Fruit fly (Drosophila melanogaster) whole organism, embryonic: Measurements from ENCODE around the gene CG43799.
A peak's percentile ranks its signal among the peaks of the same experiment; 100 is the strongest.

Experiments
- Asciz ChIP-seq: fragments of 200-800 bp; sonication (Bioruptor generic); optimal IDR thresholded peaks from 2 replicates; lab custom pipeline; 2017; ENCODE audit warnings: missing biosample characterization, mild to moderate bottlenecking, missing genetic modification characterization, missing genetic modification reagents
- Bgb ChIP-seq: fragments of 200-800 bp; sonication (Bioruptor generic); IDR thresholded peaks from 2 replicates; pipeline ENCODE4 v1.3.6; 2022; ENCODE audit warnings: missing biosample characterization, missing genetic modification characterization; ENCODE audit not compliant: partially characterized antibody
- CG10267 ChIP-seq: fragments of 200-800 bp; sonication (Bioruptor generic); optimal IDR thresholded peaks from 2 replicates; lab custom pipeline; 2018; ENCODE audit warnings: missing biosample characterization, mild to moderate bottlenecking, missing genetic modification characterization, moderate library complexity
- CG10565 ChIP-seq: fragments of 200-800 bp; sonication (Bioruptor generic); optimal IDR thresholded peaks from 3 replicates; lab custom pipeline; 2016; ENCODE audit warnings: missing biosample characterization, mild to moderate bottlenecking, missing genetic modification characterization
- CG10979 ChIP-seq: fragments of 200-800 bp; sonication (Bioruptor generic); optimal IDR thresholded peaks from 2 replicates; lab custom pipeline; 2018; ENCODE audit warnings: missing biosample characterization, mild to moderate bottlenecking, missing genetic modification characterization, moderate library complexity
- CG12155 ChIP-seq: fragments of 200-800 bp; sonication (Bioruptor generic); optimal IDR thresholded peaks from 3 replicates; lab custom pipeline; 2016; ENCODE audit warnings: missing biosample characterization, missing genetic modification characterization
- CG1233 ChIP-seq: fragments of 200-800 bp; sonication (Bioruptor generic); optimal IDR thresholded peaks from 4 replicates; lab custom pipeline; 2018; ENCODE audit warnings: missing biosample characterization, mild to moderate bottlenecking, missing genetic modification characterization
- CG12942 ChIP-seq: fragments of 200-800 bp; sonication (Bioruptor generic); optimal IDR thresholded peaks from 3 replicates; lab custom pipeline; 2016; ENCODE audit warnings: missing biosample characterization, missing genetic modification characterization
- CG14710 ChIP-seq: fragments of 200-800 bp; sonication (Bioruptor generic); optimal IDR thresholded peaks from 3 replicates; lab custom pipeline; 2019; ENCODE audit warnings: missing biosample characterization, mild to moderate bottlenecking, missing genetic modification characterization, moderate library complexity
- CG15269 ChIP-seq: fragments of 200-800 bp; sonication (Bioruptor generic); optimal IDR thresholded peaks from 2 replicates; lab custom pipeline; 2018; ENCODE audit warnings: missing biosample characterization, mild to moderate bottlenecking, missing genetic modification characterization, moderate library complexity
- CG1647 ChIP-seq: fragments of 200-800 bp; sonication (Bioruptor generic); optimal IDR thresholded peaks from 3 replicates; lab custom pipeline; 2016; ENCODE audit warnings: missing biosample characterization, missing genetic modification characterization
- CG2712 ChIP-seq: fragments of 200-800 bp; optimal IDR thresholded peaks from 3 replicates; lab custom pipeline; 2019; ENCODE audit warnings: missing biosample characterization, mild to moderate bottlenecking, missing genetic modification characterization, moderate library complexity
- CG32772 ChIP-seq: fragments of 200-800 bp; sonication (Bioruptor generic); IDR thresholded peaks from 2 replicates; pipeline ENCODE4 v1.3.6; 2022; ENCODE audit warnings: missing biosample characterization, missing genetic modification characterization
- CG6689 ChIP-seq: fragments of 200-800 bp; sonication (Bioruptor generic); IDR thresholded peaks from 2 replicates; pipeline ENCODE4 v1.3.6; 2022; ENCODE audit warnings: missing biosample characterization, missing genetic modification characterization
- CG8924 ChIP-seq: fragments of 200-800 bp; optimal IDR thresholded peaks from 3 replicates; lab custom pipeline; 2019; ENCODE audit warnings: missing biosample characterization, mild to moderate bottlenecking, missing genetic modification characterization, moderate library complexity
- Chrac-16 ChIP-seq: fragments of 200-800 bp; sonication (Bioruptor generic); optimal IDR thresholded peaks from 3 replicates; lab custom pipeline; 2016; ENCODE audit warnings: missing biosample characterization, missing genetic modification characterization
- D19A ChIP-seq: fragments of 200-800 bp; optimal IDR thresholded peaks from 3 replicates; lab custom pipeline; 2019; ENCODE audit warnings: missing biosample characterization, mild to moderate bottlenecking, missing genetic modification characterization, moderate library complexity
- Dek ChIP-seq: fragments of 200-800 bp; sonication (Bioruptor generic); optimal IDR thresholded peaks from 3 replicates; lab custom pipeline; 2019; ENCODE audit warnings: missing biosample characterization, mild to moderate bottlenecking, missing genetic modification characterization, moderate library complexity
- Dfd ChIP-seq, 2 experiments: fragments of >200 bp; optimal IDR thresholded peaks; 2 replicates each; lab custom pipeline; 2017; ENCODE audit warnings: missing biosample characterization in 2 of 2, missing genetic modification characterization in 2 of 2
- E2f1 ChIP-seq: fragments of 200-800 bp; sonication (Bioruptor generic); IDR thresholded peaks from 2 replicates; pipeline ENCODE4 v1.3.6; 2022; ENCODE audit warnings: missing biosample characterization, missing genetic modification characterization
- E2f2 ChIP-seq: fragments of 200-800 bp; sonication (Bioruptor generic); IDR thresholded peaks from 2 replicates; pipeline ENCODE4 v1.3.6; 2022; ENCODE audit warnings: missing biosample characterization, missing genetic modification characterization
- Lim3 ChIP-seq: fragments of 200-800 bp; sonication (Bioruptor generic); IDR thresholded peaks from 2 replicates; pipeline ENCODE4 v1.3.6; 2022; ENCODE audit warnings: missing biosample characterization, missing genetic modification characterization
- Pdp1 ChIP-seq, 2 experiments: fragments of 200-800 bp; sonication (Bioruptor generic); optimal IDR thresholded peaks; 3 replicates each; lab custom pipeline; 2016; ENCODE audit warnings: missing biosample characterization in 2 of 2, missing genetic modification characterization in 2 of 2, mild to moderate bottlenecking in 1 of 2, moderate library complexity in 1 of 2
- Ravus ChIP-seq: fragments of 200-800 bp; sonication (Bioruptor generic); IDR thresholded peaks from 2 replicates; pipeline ENCODE4 v1.3.6; 2022; ENCODE audit warnings: missing biosample characterization, missing genetic modification characterization
- Rfx ChIP-seq: fragments of 200-800 bp; sonication (Bioruptor generic); IDR thresholded peaks from 2 replicates; pipeline ENCODE4 v1.3.6; 2022; ENCODE audit warnings: missing biosample characterization, missing genetic modification characterization
- Rx ChIP-seq: fragments of 200-800 bp; sonication (Bioruptor generic); IDR thresholded peaks from 2 replicates; pipeline ENCODE4 v1.3.6; 2022; ENCODE audit warnings: missing biosample characterization, missing genetic modification characterization
- Sox102F ChIP-seq: fragments of 200-800 bp; sonication (Bioruptor generic); optimal IDR thresholded peaks from 2 replicates; lab custom pipeline; 2018; ENCODE audit warnings: missing biosample characterization, mild to moderate bottlenecking, missing genetic modification characterization, moderate library complexity
- Ssrp ChIP-seq: fragments of 200-800 bp; sonication (Bioruptor generic); optimal IDR thresholded peaks from 2 replicates; lab custom pipeline; 2018; ENCODE audit warnings: missing biosample characterization, mild to moderate bottlenecking, missing genetic modification characterization, moderate library complexity
- Xrp1 ChIP-seq: fragments of 200-800 bp; sonication (Bioruptor generic); IDR thresholded peaks from 2 replicates; pipeline ENCODE4 v1.3.6; 2022; ENCODE audit warnings: missing biosample characterization, missing genetic modification characterization
- al ChIP-seq: fragments of 200-800 bp; sonication (Bioruptor generic); IDR thresholded peaks from 2 replicates; pipeline ENCODE4 v1.3.6; 2022; ENCODE audit warnings: missing biosample characterization, missing genetic modification characterization
- ara ChIP-seq: fragments of 200-800 bp; sonication (Bioruptor generic); IDR thresholded peaks from 2 replicates; pipeline ENCODE4 v1.3.6; 2022; ENCODE audit warnings: missing biosample characterization, missing genetic modification characterization
- ato ChIP-seq: fragments of 200-800 bp; sonication (Bioruptor generic); IDR thresholded peaks from 2 replicates; pipeline ENCODE4 v1.3.6; 2022; ENCODE audit warnings: missing biosample characterization, missing genetic modification characterization; ENCODE audit not compliant: partially characterized antibody
- az2 ChIP-seq: fragments of 200-800 bp; sonication (Bioruptor generic); optimal IDR thresholded peaks from 3 replicates; lab custom pipeline; 2016; ENCODE audit warnings: missing biosample characterization, missing genetic modification characterization
- bsh ChIP-seq, 2 experiments: fragments of 200-800 bp; sonication (Bioruptor generic); optimal IDR thresholded peaks; 2 replicates each; lab custom pipeline; 2017 to 2018; ENCODE audit warnings: mild to moderate bottlenecking in 2 of 2, missing biosample characterization in 2 of 2, missing genetic modification characterization in 2 of 2, moderate library complexity in 1 of 2
- cg ChIP-seq: fragments of 200-800 bp; sonication (Bioruptor generic); optimal IDR thresholded peaks from 3 replicates; lab custom pipeline; 2019; ENCODE audit warnings: missing biosample characterization, mild to moderate bottlenecking, missing genetic modification characterization, moderate library complexity
- ci ChIP-seq: fragments of 200-800 bp; sonication (Bioruptor generic); IDR thresholded peaks from 3 replicates; pipeline ENCODE4 v1.3.6; 2022; ENCODE audit warnings: missing biosample characterization, missing genetic modification characterization
- exex ChIP-seq: fragments of 200-800 bp; sonication (Bioruptor generic); optimal IDR thresholded peaks from 4 replicates; lab custom pipeline; 2018; ENCODE audit warnings: missing biosample characterization, mild to moderate bottlenecking, missing genetic modification characterization, moderate library complexity
- ftz-f1 ChIP-seq: fragments of 200-800 bp; sonication (Bioruptor generic); optimal IDR thresholded peaks from 2 replicates; lab custom pipeline; 2016; ENCODE audit warnings: missing biosample characterization, missing genetic modification characterization
- gem ChIP-seq: fragments of 200-800 bp; sonication (Bioruptor generic); optimal IDR thresholded peaks from 2 replicates; lab custom pipeline; 2019; ENCODE audit warnings: missing biosample characterization, mild to moderate bottlenecking, missing genetic modification characterization, moderate library complexity
- gsb-n ChIP-seq: fragments of 200-800 bp; sonication (Bioruptor generic); optimal IDR thresholded peaks from 3 replicates; lab custom pipeline; 2018; ENCODE audit warnings: missing biosample characterization, mild to moderate bottlenecking, missing genetic modification characterization
- hkb ChIP-seq, 2 experiments: fragments of 200-800 bp in 1 of 2; fragments of >200 bp in 1 of 2; sonication (Bioruptor generic) in 1 of 2; IDR thresholded peaks in 1 of 2; optimal IDR thresholded peaks in 1 of 2; 2 replicates each; pipeline versions ENCODE4 v1.3.6 to Lab custom; 2017 to 2022; ENCODE audit warnings: missing biosample characterization in 1 of 2, missing genetic modification characterization in 1 of 2
- ken ChIP-seq: fragments of 200-800 bp; sonication (Bioruptor generic); IDR thresholded peaks from 3 replicates; pipeline ENCODE4 v1.3.6; 2022; ENCODE audit warnings: missing biosample characterization, missing genetic modification characterization
- lilli ChIP-seq: fragments of 200-800 bp; sonication (Bioruptor generic); optimal IDR thresholded peaks from 3 replicates; lab custom pipeline; 2016; ENCODE audit warnings: missing biosample characterization, missing genetic modification characterization
- onecut ChIP-seq: fragments of 200-800 bp; sonication (Bioruptor generic); IDR thresholded peaks from 2 replicates; pipeline ENCODE4 v1.3.6; 2022; ENCODE audit warnings: missing biosample characterization, missing genetic modification characterization
- prd ChIP-seq, 3 experiments: fragments of >200 bp in 2 of 3; fragments of 200-800 bp in 1 of 3; sonication (Bioruptor generic) in 1 of 3; optimal IDR thresholded peaks in 2 of 3; IDR thresholded peaks in 1 of 3; 2 replicates in 2 of 3; 3 replicates in 1 of 3; pipeline versions ENCODE4 v1.3.6 to Lab custom; 2017 to 2022; ENCODE audit warnings: missing biosample characterization in 1 of 3, missing genetic modification characterization in 1 of 3
- row ChIP-seq: fragments of 200-800 bp; sonication (Bioruptor generic); IDR thresholded peaks from 3 replicates; pipeline ENCODE4 v1.3.6; 2022; ENCODE audit warnings: missing biosample characterization, missing genetic modification characterization
- sisA ChIP-seq: fragments of 200-800 bp; sonication (Bioruptor generic); IDR thresholded peaks from 2 replicates; pipeline ENCODE4 v1.3.6; 2022; ENCODE audit warnings: missing biosample characterization, missing genetic modification characterization
- tin ChIP-seq: fragments of 200-800 bp; sonication (Bioruptor generic); optimal IDR thresholded peaks from 3 replicates; lab custom pipeline; 2016; ENCODE audit warnings: missing biosample characterization, missing genetic modification characterization
- vvl ChIP-seq: fragments of 200-800 bp; sonication (Bioruptor generic); IDR thresholded peaks from 2 replicates; pipeline ENCODE4 v1.3.6; 2022; ENCODE audit warnings: missing biosample characterization, missing genetic modification characterization
- zen2 ChIP-seq: fragments of 200-800 bp; sonication (Bioruptor generic); IDR thresholded peaks from 3 replicates; pipeline ENCODE4 v1.3.6; 2022; ENCODE audit warnings: missing biosample characterization, missing genetic modification characterization; ENCODE audit not compliant: partially characterized antibody

The CG43799 gene

DNA sequence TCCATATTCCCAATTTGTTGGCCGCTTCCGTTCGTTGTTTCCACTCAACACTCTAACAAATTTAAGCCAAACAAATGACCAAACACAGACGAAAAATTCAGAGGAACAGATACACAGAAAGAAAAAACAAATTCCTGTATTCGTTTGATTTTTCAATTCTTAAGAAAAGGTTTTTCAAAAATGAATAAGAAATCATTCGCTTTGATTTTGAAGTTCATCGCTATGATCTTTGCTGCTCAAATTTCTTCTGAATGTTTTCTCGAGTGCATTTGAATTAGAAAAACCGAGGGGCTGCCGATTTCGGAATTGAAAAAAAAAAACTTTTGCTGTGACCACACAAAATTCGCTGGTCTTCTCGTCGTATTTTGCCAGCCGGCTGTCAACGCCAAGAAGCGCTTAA lies 38.4 kb downstream of the CG43799 start (continued):
- TF ChIP-seq CG32772 (GFP tag; lab: Robert Waterston, UW) (peak; percentile 35), row (GFP tag; lab: Robert Waterston, UW) (peak; percentile 66), D19A (tag; lab: Kevin White, UChicago) (peak; percentile 5), Rx (GFP tag; lab: Robert Waterston, UW) (0 out of 2 replicates have a peak, but pooled peaks have one; percentile 3), prd (optimal IDR thresholded peaks at IDR 0.05; lab: Kevin White, UChicago) (no peak), prd (GFP tag; IDR thresholded peaks at IDR 0.05; lab: Robert Waterston, UW) (peak; percentile 62; the same call in 2 of the 3 replicates), zen2 (no peak), Asciz (GFP tag; lab: Kevin White, UChicago) (no peak), ato (GFP tag; lab: Robert Waterston, UW) (no peak), E2f1 (GFP tag; lab: Robert Waterston, UW) (peak; percentile 37), onecut (GFP tag; lab: Robert Waterston, UW) (0 out of 2 replicates have a peak, but pooled peaks have one; percentile 8), CG10565 (GFP tag; lab: Kevin White, UChicago) (no peak), CG10979 (tag; lab: Kevin White, UChicago) (peak; percentile 44), Pdp1 (GFP tag; optimal IDR thresholded peaks at IDR 0.05; lab: Kevin White, UChicago) (no peak), al (GFP tag; lab: Robert Waterston, UW) (no peak), vvl (GFP tag; lab: Robert Waterston, UW) (no peak), Ravus (GFP tag; lab: Robert Waterston, UW) (no peak), CG1647 (GFP tag; lab: Kevin White, UChicago) (no peak), CG12942 (GFP tag; lab: Kevin White, UChicago) (peak; percentile 17), lilli (GFP tag; lab: Kevin White, UChicago) (peak; percentile 19), ara (GFP tag; lab: Robert Waterston, UW) (peak; percentile 51; the same call in 1 of the 2 replicates), Chrac-16 (peak; percentile 4), E2f2 (no peak), Sox102F (GFP tag; lab: Kevin White, UChicago) (peak; percentile 52), CG10267 (tag; lab: Kevin White, UChicago) (peak; percentile 48), CG8924 (tag; lab: Kevin White, UChicago) (peak; percentile 9), Dfd (GFP tag; optimal IDR thresholded peaks at IDR 0.05; lab: Kevin White, UChicago) (no peak), Rfx (GFP tag; lab: Robert Waterston, UW) (no peak), CG15269 (peak; percentile 20), CG6689 (peak; percentile 41; the same call in 1 of the 2 replicates), ftz-f1 (GFP tag; lab: Kevin White, UChicago) (no peak), exex (tag; lab: Kevin White, UChicago) (no peak), gsb-n (tag; lab: Kevin White, UChicago) (peak; percentile 4), CG2712 (tag; lab: Kevin White, UChicago) (peak; percentile 66), CG12155 (no peak), ci (GFP tag; lab: Robert Waterston, UW) (peak; percentile 75; the same call in 2 of the 3 replicates), ken (GFP tag; lab: Robert Waterston, UW) (no peak), Dek (no peak), bsh (GFP tag; optimal IDR thresholded peaks at IDR 0.05; lab: Kevin White, UChicago) (peak in 1 of 2 experiments; percentile 75), az2 (GFP tag; lab: Kevin White, UChicago) (peak; percentile 47), Xrp1 (GFP tag; lab: Robert Waterston, UW) (peak; percentile 77), Ssrp (peak; percentile 5), Lim3 (GFP tag; lab: Robert Waterston, UW) (no peak), cg (no peak), hkb (optimal IDR thresholded peaks at IDR 0.05; lab: Kevin White, UChicago) (no peak), hkb (GFP tag; IDR thresholded peaks at IDR 0.05; lab: Robert Waterston, UW) (peak; percentile 56; the same call in 1 of the 2 replicates), sisA (GFP tag; lab: Robert Waterston, UW) (peak; percentile 51), Bgb (GFP tag; lab: Robert Waterston, UW) (no peak), CG1233 (GFP tag; lab: Kevin White, UChicago) (peak; percentile 6), CG14710 (tag; lab: Kevin White, UChicago) (peak; percentile 31), tin (peak; percentile 10), gem (tag; lab: Kevin White, UChicago) (peak; percentile 67)
